In genomic region chrX:13253062-13253724, dm6 we compare ENCODE assay signal across 1 fruit fly cellular context.
TF ChIP-seq lines count a peak whose summit lies in the region.

No protein-coding gene starts in this region.

TF ChIP-seq in whole organism, embryonic, 481 proteins besides CTCF, POLR2A, EP300 and RAD21 (continued from another document and continues in another):
- TF ChIP-seq CG5953 (GFP tag; IDR thresholded peaks at IDR 0.05; lab: Robert Waterston, UW) (no peak), grau (tag; optimal IDR thresholded peaks at IDR 0.05; lab: Kevin White, UChicago) (peak; percentile 87), vnd (GFP tag; IDR thresholded peaks at IDR 0.05; lab: Robert Waterston, UW; ENCODE audit: partially characterized antibody) (no peak), sob (GFP tag; IDR thresholded peaks at IDR 0.05; lab: Robert Waterston, UW) (0 out of 2 replicates have a peak, but pooled peaks have one; percentile 17), salm (tag; optimal IDR thresholded peaks at IDR 0.05; lab: Kevin White, UChicago) (no peak), odd (GFP tag; optimal IDR thresholded peaks at IDR 0.05; lab: Kevin White, UChicago) (no peak), CG2129 (GFP tag; IDR thresholded peaks at IDR 0.05; lab: Robert Waterston, UW; ENCODE audit: partially characterized antibody) (no peak), CG30020 (tag; optimal IDR thresholded peaks at IDR 0.05; lab: Kevin White, UChicago) (no peak), CG12236 (GFP tag; optimal IDR thresholded peaks at IDR 0.05; lab: Kevin White, UChicago) (no peak), Six4 (GFP tag; optimal IDR thresholded peaks at IDR 0.05; lab: Kevin White, UChicago) (no peak), CG17568 (GFP tag; optimal IDR thresholded peaks at IDR 0.05; lab: Kevin White, UChicago) (no peak), gce (GFP tag; IDR thresholded peaks at IDR 0.05; lab: Robert Waterston, UW) (no peak), C15 (GFP tag; IDR thresholded peaks at IDR 0.05; lab: Robert Waterston, UW) (0 out of 3 replicates have a peak, but pooled peaks have one; percentile 19), ash1 (GFP tag; optimal IDR thresholded peaks at IDR 0.05; lab: Kevin White, UChicago) (no peak), CG15269 (tag; optimal IDR thresholded peaks at IDR 0.05; lab: Kevin White, UChicago) (peak; percentile 50), crol (GFP tag; IDR thresholded peaks at IDR 0.05; lab: Robert Waterston, UW) (no peak), CG4424 (GFP tag; optimal IDR thresholded peaks at IDR 0.05; lab: Kevin White, UChicago) (no peak), CG2875 (GFP tag; optimal IDR thresholded peaks at IDR 0.05; lab: Kevin White, UChicago) (no peak), HHEX (GFP tag; optimal IDR thresholded peaks at IDR 0.05; lab: Kevin White, UChicago) (peak; percentile 20), CG17361 (GFP tag; IDR thresholded peaks at IDR 0.05; lab: Robert Waterston, UW) (peak; percentile 39; the same call in 2 of the 3 replicates), en (GFP tag; optimal IDR thresholded peaks at IDR 0.05; lab: Kevin White, UChicago) (no peak), CG10565 (GFP tag; optimal IDR thresholded peaks at IDR 0.05; lab: Kevin White, UChicago) (no peak), CG33557 (GFP tag; optimal IDR thresholded peaks at IDR 0.05; lab: Kevin White, UChicago) (no peak), z (GFP tag; IDR thresholded peaks at IDR 0.05; lab: Robert Waterston, UW) (no peak), CG11085 (GFP tag; IDR thresholded peaks at IDR 0.05; lab: Robert Waterston, UW) (no peak), CG17328 (GFP tag; IDR thresholded peaks at IDR 0.05; lab: Robert Waterston, UW) (peak; percentile 45), CG3847 (GFP tag; IDR thresholded peaks at IDR 0.05; lab: Robert Waterston, UW) (peak; percentile 36; the same call in 1 of the 2 replicates), ro (GFP tag; IDR thresholded peaks at IDR 0.05; lab: Robert Waterston, UW) (no peak), CG6683 (GFP tag; optimal IDR thresholded peaks at IDR 0.05; lab: Kevin White, UChicago) (no peak), gcm (GFP tag; optimal IDR thresholded peaks at IDR 0.05; lab: Kevin White, UChicago) (peak; percentile 1), NFAT (GFP tag; IDR thresholded peaks at IDR 0.05; lab: Robert Waterston, UW) (no peak), wor (GFP tag; IDR thresholded peaks at IDR 0.05; lab: Robert Waterston, UW) (0 out of 2 replicates have a peak, but pooled peaks have one; percentile 20), schlank (tag; optimal IDR thresholded peaks at IDR 0.05; lab: Kevin White, UChicago) (no peak), CG3163 (GFP tag; optimal IDR thresholded peaks at IDR 0.05; lab: Kevin White, UChicago) (peak; percentile 8), stwl (tag; optimal IDR thresholded peaks at IDR 0.05; lab: Kevin White, UChicago) (no peak), lilli (GFP tag; optimal IDR thresholded peaks at IDR 0.05; lab: Kevin White, UChicago) (peak; percentile 50), Pdp1 (GFP tag; optimal IDR thresholded peaks at IDR 0.05; lab: Kevin White, UChicago) (peak; percentile 10 to 50), nom (GFP tag; optimal IDR thresholded peaks at IDR 0.05; lab: Kevin White, UChicago) (no peak), NC2β (GFP tag; optimal IDR thresholded peaks at IDR 0.05; lab: Kevin White, UChicago) (no peak), CG15479 (GFP tag; optimal IDR thresholded peaks at IDR 0.05; lab: Kevin White, UChicago) (no peak), CG32767 (GFP tag; IDR thresholded peaks at IDR 0.05; lab: Robert Waterston, UW) (no peak), CHES-1-like (GFP tag; optimal IDR thresholded peaks at IDR 0.05; lab: Kevin White, UChicago) (peak; percentile 40), chif (GFP tag; optimal IDR thresholded peaks at IDR 0.05; lab: Kevin White, UChicago) (peak in 1 of 2 experiments; percentile 45), Optix (GFP tag; IDR thresholded peaks at IDR 0.05; lab: Robert Waterston, UW) (peak; percentile 44; the same call in 1 of the 3 replicates), ftz-f1 (GFP tag; optimal IDR thresholded peaks at IDR 0.05; lab: Kevin White, UChicago) (no peak), fru (optimal IDR thresholded peaks at IDR 0.05; lab: Kevin White, UChicago) (no peak), caup (GFP tag; optimal IDR thresholded peaks at IDR 0.05; lab: Kevin White, UChicago; ENCODE audit: severe bottlenecking) (no peak), CG34422 (GFP tag; IDR thresholded peaks at IDR 0.05; lab: Robert Waterston, UW) (peak; percentile 28; the same call in 1 of the 3 replicates), CG6272 (GFP tag; IDR thresholded peaks at IDR 0.05; lab: Robert Waterston, UW) (peak; percentile 18; the same call in 1 of the 2 replicates), chinmo (GFP tag; IDR thresholded peaks at IDR 0.05; lab: Robert Waterston, UW; ENCODE audit: partially characterized antibody) (no peak), Awh (GFP tag; IDR thresholded peaks at IDR 0.05; lab: Robert Waterston, UW) (peak; percentile 46), lmd (GFP tag; IDR thresholded peaks at IDR 0.05; lab: Robert Waterston, UW) (peak; percentile 56), Dek (tag; optimal IDR thresholded peaks at IDR 0.05; lab: Kevin White, UChicago) (peak; percentile 12), CG7271 (tag; optimal IDR thresholded peaks at IDR 0.05; lab: Kevin White, UChicago) (no peak), CG17385 (GFP tag; optimal IDR thresholded peaks at IDR 0.05; lab: Kevin White, UChicago) (no peak), da (GFP tag; optimal IDR thresholded peaks at IDR 0.05; lab: Kevin White, UChicago) (peak; percentile 2), CG11696 (GFP tag; IDR thresholded peaks at IDR 0.05; lab: Robert Waterston, UW) (no peak), Ssrp (tag; optimal IDR thresholded peaks at IDR 0.05; lab: Kevin White, UChicago) (no peak), row (GFP tag; IDR thresholded peaks at IDR 0.05; lab: Robert Waterston, UW) (peak; percentile 71), hkb (optimal IDR thresholded peaks at IDR 0.05; lab: Kevin White, UChicago) (no peak), hkb (GFP tag; IDR thresholded peaks at IDR 0.05; lab: Robert Waterston, UW) (peak; percentile 64), CG9932 (GFP tag; IDR thresholded peaks at IDR 0.05; lab: Robert Waterston, UW) (peak; percentile 39; the same call in 1 of the 2 replicates), br (optimal IDR thresholded peaks at IDR 0.05; lab: Kevin White, UChicago) (no peak), CoRest (tag; optimal IDR thresholded peaks at IDR 0.05; lab: Kevin White, UChicago) (peak; percentile 42), Oli (tag; optimal IDR thresholded peaks at IDR 0.05; lab: Kevin White, UChicago) (peak; percentile 44), CG12299 (tag; optimal IDR thresholded peaks at IDR 0.05; lab: Kevin White, UChicago) (no peak), ci (GFP tag; IDR thresholded peaks at IDR 0.05; lab: Robert Waterston, UW) (peak; percentile 65), stc (GFP tag; IDR thresholded peaks at IDR 0.05; lab: Robert Waterston, UW) (peak; percentile 52), CG17829 (tag; optimal IDR thresholded peaks at IDR 0.05; lab: Kevin White, UChicago) (peak; percentile 32), CG9215 (GFP tag; IDR thresholded peaks at IDR 0.05; lab: Robert Waterston, UW) (peak; percentile 35; the same call in 1 of the 2 replicates), Asciz (GFP tag; optimal IDR thresholded peaks at IDR 0.05; lab: Kevin White, UChicago) (peak; percentile 11), trh (GFP tag; optimal IDR thresholded peaks at IDR 0.05; lab: Kevin White, UChicago) (no peak), Trl (optimal IDR thresholded peaks at IDR 0.05; lab: Kevin White, UChicago) (no peak), Trl (GFP tag; optimal IDR thresholded peaks at IDR 0.05; lab: Kevin White, UChicago) (no peak), CG6765 (GFP tag; optimal IDR thresholded peaks at IDR 0.05; lab: Kevin White, UChicago) (no peak), HLH3B (GFP tag; IDR thresholded peaks at IDR 0.05; lab: Robert Waterston, UW) (peak; percentile 44), ken (GFP tag; IDR thresholded peaks at IDR 0.05; lab: Robert Waterston, UW) (peak; percentile 67), p53 (GFP tag; optimal IDR thresholded peaks at IDR 0.05; lab: Kevin White, UChicago) (no peak), CG4617 (GFP tag; optimal IDR thresholded peaks at IDR 0.05; lab: Kevin White, UChicago; ENCODE audit: borderline replicate concordance) (no peak), klu (GFP tag; IDR thresholded peaks at IDR 0.05; lab: Robert Waterston, UW) (no peak), H2.0 (GFP tag; IDR thresholded peaks at IDR 0.05; lab: Robert Waterston, UW) (peak; percentile 61), jigr1 (GFP tag; IDR thresholded peaks at IDR 0.05; lab: Robert Waterston, UW) (no peak), CG12942 (GFP tag; optimal IDR thresholded peaks at IDR 0.05; lab: Kevin White, UChicago) (no peak), tna (GFP tag; IDR thresholded peaks at IDR 0.05; lab: Robert Waterston, UW; ENCODE audit: partially characterized antibody) (no peak), ind (GFP tag; optimal IDR thresholded peaks at IDR 0.05; lab: Kevin White, UChicago) (peak; percentile 40), CG13424 (tag; optimal IDR thresholded peaks at IDR 0.05; lab: Kevin White, UChicago) (peak; percentile 30), Lpt (GFP tag; optimal IDR thresholded peaks at IDR 0.05; lab: Kevin White, UChicago) (no peak), tup (GFP tag; optimal IDR thresholded peaks at IDR 0.05; lab: Kevin White, UChicago) (no peak), emc (GFP tag; optimal IDR thresholded peaks at IDR 0.05; lab: Kevin White, UChicago) (no peak), chm (GFP tag; IDR thresholded peaks at IDR 0.05; lab: Robert Waterston, UW) (peak; percentile 51; the same call in 1 of the 2 replicates), Ets65A (GFP tag; lab: Kevin White, UChicago) (peak; percentile 93), dysf (GFP tag; IDR thresholded peaks at IDR 0.05; lab: Robert Waterston, UW) (peak; percentile 61), CG1603 (tag; optimal IDR thresholded peaks at IDR 0.05; lab: Kevin White, UChicago) (peak; percentile 58), Xbp1 (GFP tag; optimal IDR thresholded peaks at IDR 0.05; lab: Kevin White, UChicago) (peak; percentile 30), Bteb2 (GFP tag; optimal IDR thresholded peaks at IDR 0.05; lab: Kevin White, UChicago) (no peak), CG1024 (GFP tag; IDR thresholded peaks at IDR 0.05; lab: Robert Waterston, UW) (peak; percentile 36; the same call in 1 of the 2 replicates), CG30403 (GFP tag; optimal IDR thresholded peaks at IDR 0.05; lab: Kevin White, UChicago) (peak; percentile 40), CG34376 (GFP tag; optimal IDR thresholded peaks at IDR 0.05; lab: Kevin White, UChicago) (no peak), Lhr (GFP tag; optimal IDR thresholded peaks at IDR 0.05; lab: Kevin White, UChicago) (no peak), Doc2 (GFP tag; IDR thresholded peaks at IDR 0.05; lab: Robert Waterston, UW) (no peak), HmgZ (tag; optimal IDR thresholded peaks at IDR 0.05; lab: Kevin White, UChicago) (no peak), twi (tag; optimal IDR thresholded peaks at IDR 0.05; lab: Kevin White, UChicago) (peak; percentile 34), sens (GFP tag; lab: Kevin White, UChicago) (peak; percentile 91), E2f1 (GFP tag; IDR thresholded peaks at IDR 0.05; lab: Robert Waterston, UW) (peak; percentile 56), Atf3 (GFP tag; optimal IDR thresholded peaks at IDR 0.05; lab: Kevin White, UChicago) (no peak), CG16813 (GFP tag; IDR thresholded peaks at IDR 0.05; lab: Robert Waterston, UW; ENCODE audit: partially characterized antibody) (no peak), CG13775 (GFP tag; optimal IDR thresholded peaks at IDR 0.05; lab: Kevin White, UChicago) (peak; percentile 8), CG4854 (GFP tag; optimal IDR thresholded peaks at IDR 0.05; lab: Kevin White, UChicago) (no peak), CG32772 (GFP tag; IDR thresholded peaks at IDR 0.05; lab: Robert Waterston, UW) (0 out of 2 replicates have a peak, but pooled peaks have one; percentile 22), CG17802 (tag; optimal IDR thresholded peaks at IDR 0.05; lab: Kevin White, UChicago) (no peak), pho (GFP tag; optimal IDR thresholded peaks at IDR 0.05; lab: Kevin White, UChicago) (no peak), pfk (GFP tag; optimal IDR thresholded peaks at IDR 0.05; lab: Kevin White, UChicago) (no peak), CG6689 (GFP tag; IDR thresholded peaks at IDR 0.05; lab: Robert Waterston, UW) (peak; percentile 50), inv (GFP tag; IDR thresholded peaks at IDR 0.05; lab: Robert Waterston, UW; ENCODE audit: partially characterized antibody) (no peak), ab (GFP tag; optimal IDR thresholded peaks at IDR 0.05; lab: Kevin White, UChicago) (no peak), lab (GFP tag; optimal IDR thresholded peaks at IDR 0.05; lab: Kevin White, UChicago) (peak; percentile 18), HLHmδ (GFP tag; optimal IDR thresholded peaks at IDR 0.05; lab: Kevin White, UChicago) (no peak), CG8765 (GFP tag; IDR thresholded peaks at IDR 0.05; lab: Robert Waterston, UW) (no peak), trem (tag; optimal IDR thresholded peaks at IDR 0.05; lab: Kevin White, UChicago) (peak; percentile 10), CG8290 (GFP tag; optimal IDR thresholded peaks at IDR 0.05; lab: Kevin White, UChicago) (no peak), CG8290 (tag; optimal IDR thresholded peaks at IDR 0.05; lab: Kevin White, UChicago) (peak in 1 of 2 experiments; percentile 56), CG13296 (GFP tag; optimal IDR thresholded peaks at IDR 0.05; lab: Kevin White, UChicago) (no peak), lbe (GFP tag; optimal IDR thresholded peaks at IDR 0.05; lab: Kevin White, UChicago) (no peak), CG4282 (GFP tag; optimal IDR thresholded peaks at IDR 0.05; lab: Kevin White, UChicago) (no peak), CG1529 (GFP tag; optimal IDR thresholded peaks at IDR 0.05; lab: Kevin White, UChicago) (no peak), cg (GFP tag; optimal IDR thresholded peaks at IDR 0.05; lab: Kevin White, UChicago) (no peak), nerfin-2 (GFP tag; IDR thresholded peaks at IDR 0.05; lab: Robert Waterston, UW; ENCODE audit: partially characterized antibody) (no peak), insv (GFP tag; optimal IDR thresholded peaks at IDR 0.05; lab: Kevin White, UChicago) (no peak), slbo (GFP tag; IDR thresholded peaks at IDR 0.05; lab: Robert Waterston, UW) (peak; percentile 68), CG5245 (GFP tag; optimal IDR thresholded peaks at IDR 0.05; lab: Kevin White, UChicago) (peak; percentile 25), zen (tag; optimal IDR thresholded peaks at IDR 0.05; lab: Kevin White, UChicago) (no peak), btn (GFP tag; optimal IDR thresholded peaks at IDR 0.05; lab: Kevin White, UChicago) (no peak), phol (tag; optimal IDR thresholded peaks at IDR 0.05; lab: Kevin White, UChicago) (peak; percentile 35), CG10147 (GFP tag; optimal IDR thresholded peaks at IDR 0.05; lab: Kevin White, UChicago) (no peak), HmgD (GFP tag; optimal IDR thresholded peaks at IDR 0.05; lab: Kevin White, UChicago) (no peak)
